Worm (Caenorhabditis elegans) whole organism, late embryonic: ENCODE measurements around the gene col-98.

Experiments
- F13H6.1 ChIP-seq: sonication (generic microtip); optimal IDR thresholded peaks from 2 replicates; lab custom pipeline; 2016; ENCODE audit warnings: missing genetic modification characterization, missing compliant biosample characterization
- Y22D7AL.16 ChIP-seq: sonication (generic microtip); optimal IDR thresholded peaks from 2 replicates; lab custom pipeline; 2016; ENCODE audit warnings: missing genetic modification characterization, missing compliant biosample characterization
- nhr-232 ChIP-seq: sonication (generic microtip); optimal IDR thresholded peaks from 2 replicates; lab custom pipeline; 2016; ENCODE audit warnings: missing genetic modification characterization, missing compliant biosample characterization

ce11 chrIII:12971828-12972379, 46.9 kb upstream of the col-98 start:
- TF ChIP-seq nhr-232 (tag; lab: Kevin White, UChicago) (no peak), F13H6.1 (tag; lab: Kevin White, UChicago) (no peak), Y22D7AL.16 (tag; lab: Kevin White, UChicago) (no peak)
